Worm (Caenorhabditis elegans) whole organism, L2 larva: Measurements from ENCODE around the gene vhp-1.

ENCODE experiments used
- R02D3.7 ChIP-seq: fragments of 150-350 bp; optimal IDR thresholded peaks from 2 replicates; lab custom pipeline; 2014; ENCODE audit warnings: missing biosample characterization, missing genetic modification characterization
- aly-2 ChIP-seq: fragments of 150-350 bp; optimal IDR thresholded peaks from 2 replicates; lab custom pipeline; 2014; ENCODE audit warnings: missing biosample characterization, missing genetic modification characterization
- blmp-1 ChIP-seq: sonication (generic microtip); optimal IDR thresholded peaks from 2 replicates; lab custom pipeline; 2017; ENCODE audit warnings: missing genetic modification characterization, mild to moderate bottlenecking, missing compliant biosample characterization, antibody characterized with exemption, moderate library complexity; ENCODE audit not compliant: insufficient read depth
- ceh-82 ChIP-seq: fragments of 150-350 bp; optimal IDR thresholded peaks from 2 replicates; lab custom pipeline; 2014; ENCODE audit warnings: missing biosample characterization, missing genetic modification characterization
- elt-1 ChIP-seq: fragments of 150-350 bp; optimal IDR thresholded peaks from 2 replicates; lab custom pipeline; 2014; ENCODE audit warnings: missing biosample characterization, missing genetic modification characterization
- lin-11 ChIP-seq: fragments of 150-350 bp; sonication (generic microtip); optimal IDR thresholded peaks from 2 replicates; lab custom pipeline; 2014; ENCODE audit warnings: missing biosample characterization, missing genetic modification characterization, inconsistent platforms, mixed read lengths
- lin-39 ChIP-seq: fragments of 150-350 bp; optimal IDR thresholded peaks from 2 replicates; lab custom pipeline; 2014; ENCODE audit warnings: missing biosample characterization, missing genetic modification reagents, missing genetic modification characterization
- skn-1 ChIP-seq: sonication (generic microtip); optimal IDR thresholded peaks from 2 replicates; lab custom pipeline; 2017; ENCODE audit warnings: missing biosample characterization, missing genetic modification characterization
- unc-55 ChIP-seq: fragments of 150-350 bp; sonication (generic microtip); optimal IDR thresholded peaks from 3 replicates; lab custom pipeline; 2014; ENCODE audit warnings: missing biosample characterization, missing genetic modification reagents, missing genetic modification characterization

ce11 chrII:5289142-5289541 lies 33.9 kb upstream of the vhp-1 start, which contains the start of gene ZK622.5:
- TF ChIP-seq blmp-1 (tag; lab: Kevin White, UChicago), result no peak
- TF ChIP-seq aly-2 (tag; lab: Kevin White, UChicago), result no peak
- TF ChIP-seq lin-39 (tag; lab: Kevin White, UChicago), result no peak
- no peak for TF ChIP-seq lin-11 (tag; lab: Kevin White, UChicago)
- TF ChIP-seq unc-55, result no peak
- no peak for TF ChIP-seq R02D3.7
- TF ChIP-seq elt-1 (tag; lab: Kevin White, UChicago), result no peak
- TF ChIP-seq skn-1, result no peak
- TF ChIP-seq ceh-82 (tag; lab: Kevin White, UChicago), result no peak
